Fruit fly (Drosophila melanogaster): ENCODE data around the gene Syx17.

Gene Syx17

dm6 chr3L:4357705-4358131 lies 45.6 kb upstream of the Syx17 start (continued):
- no peak for TF ChIP-seq Gsc (GFP tag; IDR thresholded peaks at IDR 0.05)
- TF ChIP-seq fru (optimal IDR thresholded peaks at IDR 0.05), result no peak
- TF ChIP-seq luna (GFP tag; optimal IDR thresholded peaks at IDR 0.05), result no peak
- TF ChIP-seq Usf (GFP tag; optimal IDR thresholded peaks at IDR 0.05), result no peak
- no peak for TF ChIP-seq wek (GFP tag; optimal IDR thresholded peaks at IDR 0.05)
- TF ChIP-seq CG2202 (tag; optimal IDR thresholded peaks at IDR 0.05), result no peak
- TF ChIP-seq wor (GFP tag; IDR thresholded peaks at IDR 0.05), result no peak
- TF ChIP-seq Med (GFP tag), result peak; percentile 71
- no peak for TF ChIP-seq CG16863 (GFP tag; optimal IDR thresholded peaks at IDR 0.05)
- no peak for TF ChIP-seq knrl (GFP tag; IDR thresholded peaks at IDR 0.05; ENCODE audit: partially characterized antibody)
- no peak for TF ChIP-seq wdn (GFP tag; IDR thresholded peaks at IDR 0.05)
- no peak for TF ChIP-seq ewg (GFP tag; optimal IDR thresholded peaks at IDR 0.05)
- no peak for TF ChIP-seq Hmx (GFP tag; optimal IDR thresholded peaks at IDR 0.05)
- TF ChIP-seq Mad (GFP tag; optimal IDR thresholded peaks at IDR 0.05), result no peak
- no peak for TF ChIP-seq Dad (GFP tag; optimal IDR thresholded peaks at IDR 0.05)
- peak; percentile 74 for TF ChIP-seq sens (GFP tag)
- TF ChIP-seq trem (tag; optimal IDR thresholded peaks at IDR 0.05), result no peak
- TF ChIP-seq sens-2 (GFP tag; IDR thresholded peaks at IDR 0.05), result no peak
- no peak for TF ChIP-seq esg (GFP tag; conservative IDR thresholded peaks at IDR 0.05)
- peak in 1 of 2 experiments; percentile 14 for TF ChIP-seq bsh (GFP tag; optimal IDR thresholded peaks at IDR 0.05)
- no peak for TF ChIP-seq CG5180 (GFP tag; optimal IDR thresholded peaks at IDR 0.05)
- no peak for TF ChIP-seq Side (GFP tag; optimal IDR thresholded peaks at IDR 0.05)
- TF ChIP-seq yki (optimal IDR thresholded peaks at IDR 0.05), result no peak
- no peak for TF ChIP-seq Opbp (GFP tag; IDR thresholded peaks at IDR 0.05; ENCODE audit: partially characterized antibody)
- no peak for TF ChIP-seq pzg (GFP tag; optimal IDR thresholded peaks at IDR 0.05)
- TF ChIP-seq YL-1 (GFP tag; optimal IDR thresholded peaks at IDR 0.05), result no peak
- TF ChIP-seq dpn (GFP tag; optimal IDR thresholded peaks at IDR 0.05), result no peak
- no peak for TF ChIP-seq CG11696 (GFP tag; IDR thresholded peaks at IDR 0.05)
- TF ChIP-seq Ada2b (GFP tag; IDR thresholded peaks at IDR 0.05), result no peak
- TF ChIP-seq Nf-YB (GFP tag; optimal IDR thresholded peaks at IDR 0.05), result no peak
- no peak for TF ChIP-seq CG9876 (GFP tag; optimal IDR thresholded peaks at IDR 0.05)
- TF ChIP-seq CG7987 (GFP tag; optimal IDR thresholded peaks at IDR 0.05), result no peak
- TF ChIP-seq CG2199 (GFP tag; IDR thresholded peaks at IDR 0.05), result peak; percentile 26; the same call in 1 of the 3 replicates
- TF ChIP-seq bowl (GFP tag; IDR thresholded peaks at IDR 0.05), result no peak
- TF ChIP-seq al (GFP tag; IDR thresholded peaks at IDR 0.05), result no peak
- TF ChIP-seq Bgb (GFP tag; IDR thresholded peaks at IDR 0.05; ENCODE audit: partially characterized antibody), result no peak
- no peak for TF ChIP-seq prd (optimal IDR thresholded peaks at IDR 0.05)
- no peak for TF ChIP-seq prd (GFP tag; IDR thresholded peaks at IDR 0.05)
- no peak for TF ChIP-seq Pdp1 (GFP tag; optimal IDR thresholded peaks at IDR 0.05)
- no peak for TF ChIP-seq CG18619 (GFP tag; optimal IDR thresholded peaks at IDR 0.05)
- no peak for TF ChIP-seq TFAM (GFP tag; optimal IDR thresholded peaks at IDR 0.05)
- TF ChIP-seq CG3995 (GFP tag; optimal IDR thresholded peaks at IDR 0.05), result no peak
- no peak for TF ChIP-seq peb (GFP tag; IDR thresholded peaks at IDR 0.05)
- TF ChIP-seq z (GFP tag; IDR thresholded peaks at IDR 0.05), result peak; percentile 78; the same call in 2 of the 3 replicates
- peak; percentile 31 for TF ChIP-seq Blimp-1 (GFP tag; optimal IDR thresholded peaks at IDR 0.05)
